Worm (Caenorhabditis elegans): ENCODE data around the gene H35N09.2.

H35N09.2 gene

DNA sequence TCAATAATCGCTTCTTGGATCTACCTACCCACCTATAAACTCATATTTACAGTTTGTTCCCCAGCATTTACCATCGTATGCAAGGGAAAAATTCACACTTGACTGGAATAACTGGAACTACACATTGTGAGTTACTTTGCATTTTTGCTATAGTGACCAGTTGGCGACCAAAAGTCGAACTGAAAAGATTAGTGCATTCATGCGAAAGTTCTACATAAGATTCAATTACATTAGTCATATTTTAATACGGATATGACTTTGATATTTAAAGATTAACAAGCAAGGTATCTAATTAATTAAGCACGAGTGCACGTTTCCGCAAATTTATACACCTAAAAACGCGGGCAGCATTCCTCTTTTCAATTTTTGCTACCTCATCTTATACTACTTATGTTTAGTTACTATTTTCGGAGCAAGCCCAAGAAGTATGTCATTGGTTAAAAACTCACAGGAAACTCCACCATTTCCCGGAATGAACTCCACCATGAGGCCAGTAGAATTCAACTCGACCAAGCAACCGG lies 33.8 kb downstream of the H35N09.2 start, which contains the start of gene jmjd-3.1 (continued):
- TF ChIP-seq tlf-1 (GFP tag; optimal IDR thresholded peaks at IDR 0.05): no peak
- no peak for TF ChIP-seq pbrm-1 (GFP tag; IDR thresholded peaks at IDR 0.05)
- no peak for TF ChIP-seq let-607 (tag; optimal IDR thresholded peaks at IDR 0.05)
- no peak for TF ChIP-seq pha-4 (tag; optimal IDR thresholded peaks at IDR 0.05)
- no peak for TF ChIP-seq egl-44 (GFP tag; IDR thresholded peaks at IDR 0.05)

ce11 chrX:8569159-8569558 lies 35.7 kb downstream of the H35N09.2 start:
- TF ChIP-seq somi-1 (GFP tag; optimal IDR thresholded peaks at IDR 0.05) (no peak), egrh-3 (GFP tag; IDR thresholded peaks at IDR 0.05) (no peak), zfh-2 (GFP tag; conservative IDR thresholded peaks at IDR 0.05) (0 out of 2 replicates have a peak, but pooled peaks have one; percentile 15), B0261.1 (tag; optimal IDR thresholded peaks at IDR 0.05) (no peak), mes-4 (tag; optimal IDR thresholded peaks at IDR 0.05) (no peak), hlh-12 (tag; optimal IDR thresholded peaks at IDR 0.05) (no peak), ceh-27 (GFP tag; optimal IDR thresholded peaks at IDR 0.05) (peak; percentile 26)

DNA sequence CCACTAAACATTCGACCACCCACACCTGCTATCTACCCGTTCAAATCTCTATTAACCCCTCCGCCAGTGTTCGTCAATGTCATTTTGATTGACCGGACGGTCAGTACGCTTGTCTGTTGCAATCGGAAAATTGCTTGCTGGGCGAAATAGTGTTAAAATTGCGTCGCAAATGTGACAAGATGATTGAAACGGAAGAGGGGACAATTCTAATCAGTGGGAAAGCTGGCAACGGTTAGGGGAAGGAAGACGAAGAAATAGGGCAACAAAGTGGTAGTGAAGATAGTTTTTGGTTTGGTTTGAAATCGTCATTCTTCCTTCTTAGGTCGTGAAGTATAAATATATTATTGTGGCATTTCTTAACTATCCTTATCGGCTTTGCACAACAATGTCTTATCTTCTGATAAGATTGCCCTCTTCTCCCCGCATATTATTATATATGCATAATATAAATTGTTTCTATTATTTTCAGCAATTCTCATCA lies 36.4 kb downstream of the H35N09.2 start:
- no peak for TF ChIP-seq ztf-6 (GFP tag; IDR thresholded peaks at IDR 0.05)
- no peak for TF ChIP-seq nfya-1 (tag; optimal IDR thresholded peaks at IDR 0.05; ENCODE audit: borderline replicate concordance, insufficient read depth)
- peak; percentile 78 for TF ChIP-seq ets-4 (GFP tag; optimal IDR thresholded peaks at IDR 0.05)
- no peak for TF ChIP-seq madf-10 (tag; optimal IDR thresholded peaks at IDR 0.05)
- TF ChIP-seq let-607 (tag; optimal IDR thresholded peaks at IDR 0.05): peak in 1 of 2 experiments; percentile 23
- peak; percentile 4 for TF ChIP-seq atf-7 (tag; optimal IDR thresholded peaks at IDR 0.05)
- peak; percentile 73 for TF ChIP-seq dox-1 (GFP tag; IDR thresholded peaks at IDR 0.05)
- TF ChIP-seq nhr-80 (tag; optimal IDR thresholded peaks at IDR 0.05): peak; percentile 90
- no peak for TF ChIP-seq B0035.1 (tag; optimal IDR thresholded peaks at IDR 0.05)
- TF ChIP-seq dpff-1 (tag; optimal IDR thresholded peaks at IDR 0.05): no peak
- TF ChIP-seq nhr-27 (tag; optimal IDR thresholded peaks at IDR 0.05): no peak
- no peak for TF ChIP-seq attf-3 (GFP tag; conservative IDR thresholded peaks at IDR 0.05)

DNA sequence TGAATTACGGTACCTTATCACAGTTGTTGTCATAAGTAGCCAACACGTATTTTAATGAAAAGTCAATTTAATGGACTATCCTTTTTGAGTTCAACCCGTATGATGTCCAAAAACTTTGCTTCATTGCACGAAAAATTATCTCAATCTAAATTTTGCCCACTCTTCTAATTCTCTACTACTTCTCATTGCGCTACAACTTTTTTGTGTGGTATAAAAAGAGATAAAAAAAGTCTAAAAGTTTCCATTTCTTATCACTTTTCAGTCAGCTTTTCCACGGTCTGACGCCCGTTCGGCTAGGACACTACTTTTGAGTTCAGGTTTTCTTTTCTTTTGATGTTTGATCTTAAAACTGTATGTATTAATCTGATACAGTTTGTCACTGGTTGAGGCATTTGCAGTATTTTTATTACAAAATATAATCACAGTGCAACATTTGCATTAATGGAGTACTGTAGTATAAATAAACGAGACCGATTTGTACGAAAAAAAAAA lies 37.0 kb downstream of the H35N09.2 start:
- TF ChIP-seq let-526 (GFP tag; IDR thresholded peaks at IDR 0.05) (no peak), aptf-3 (GFP tag; IDR thresholded peaks at IDR 0.05) (no peak), aptf-2 (GFP tag; conservative IDR thresholded peaks at IDR 0.05) (no peak), ceh-79 (tag; optimal IDR thresholded peaks at IDR 0.05) (no peak)

DNA sequence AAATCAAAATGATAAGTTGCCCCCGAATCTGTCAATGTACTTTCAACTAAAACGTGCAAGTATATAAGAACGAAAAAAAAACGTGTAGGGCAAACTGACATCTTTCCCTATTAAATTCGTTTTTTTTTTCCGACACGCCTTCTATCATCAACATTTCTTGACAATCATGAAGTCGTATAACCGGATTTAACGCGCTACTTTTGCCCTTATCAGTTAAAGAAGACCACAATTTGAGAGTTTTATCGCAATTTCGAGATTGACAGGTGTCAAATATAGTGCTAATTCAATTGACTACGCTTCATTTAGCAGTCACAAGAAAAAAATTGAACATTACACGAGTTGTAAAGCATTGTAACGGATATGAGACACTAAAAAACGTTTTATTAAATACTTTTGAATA lies 37.7 kb downstream of the H35N09.2 start:
- TF ChIP-seq ets-4 (GFP tag; optimal IDR thresholded peaks at IDR 0.05) (peak; percentile 99), tbp1 (GFP tag; optimal IDR thresholded peaks at IDR 0.05) (peak; percentile 20), F39B2.1 (GFP tag; IDR thresholded peaks at IDR 0.05) (no peak), F55B11.4 (tag; optimal IDR thresholded peaks at IDR 0.05; ENCODE audit: borderline replicate concordance, insufficient read depth) (no peak), unc-62 (GFP tag; optimal IDR thresholded peaks at IDR 0.05) (peak; percentile 89), let-607 (tag; optimal IDR thresholded peaks at IDR 0.05) (peak; percentile 45 to 55), F10E7.11 (tag; optimal IDR thresholded peaks at IDR 0.05) (no peak), atf-7 (tag; optimal IDR thresholded peaks at IDR 0.05) (peak; percentile 24), lin-40 (tag; optimal IDR thresholded peaks at IDR 0.05) (peak; percentile 34), pha-4 (tag; optimal IDR thresholded peaks at IDR 0.05) (peak; percentile 12), nhr-80 (tag; optimal IDR thresholded peaks at IDR 0.05) (peak; percentile 79), him-1 (tag; optimal IDR thresholded peaks at IDR 0.05) (no peak)

Data from whole organism, young adult.